Worm (Caenorhabditis elegans) whole organism, late embryonic: ENCODE results near the gene ipla-3.

Source experiments
- C38D4.7 ChIP-seq: fragments of 200-800 bp; sonication (Bioruptor generic); optimal IDR thresholded peaks from 2 replicates; lab custom pipeline; 2018; ENCODE audit warnings: mild to moderate bottlenecking, missing genetic modification characterization, moderate library complexity, missing compliant biosample characterization
- K09A11.1 ChIP-seq: sonication (generic microtip); optimal IDR thresholded peaks from 2 replicates; lab custom pipeline; 2017; ENCODE audit warnings: antibody characterized with exemption, mild to moderate bottlenecking, missing genetic modification characterization, missing compliant biosample characterization; ENCODE audit not compliant: insufficient read depth
- ahr-1 ChIP-seq: sonication (generic microtip); optimal IDR thresholded peaks from 2 replicates; lab custom pipeline; 2016; ENCODE audit warnings: missing genetic modification characterization, missing compliant biosample characterization
- ceh-18 ChIP-seq: sonication (generic microtip); optimal IDR thresholded peaks from 2 replicates; lab custom pipeline; 2016; ENCODE audit warnings: missing genetic modification characterization, missing compliant biosample characterization
- ceh-24 ChIP-seq: sonication (generic microtip); optimal IDR thresholded peaks from 2 replicates; lab custom pipeline; 2016; ENCODE audit warnings: mild to moderate bottlenecking, missing genetic modification characterization, missing compliant biosample characterization
- ceh-31 ChIP-seq: sonication (generic microtip); optimal IDR thresholded peaks from 2 replicates; lab custom pipeline; 2016; ENCODE audit warnings: missing genetic modification characterization, missing compliant biosample characterization
- ceh-34 ChIP-seq: sonication (generic microtip); optimal IDR thresholded peaks from 2 replicates; lab custom pipeline; 2016; ENCODE audit warnings: mild to moderate bottlenecking, missing genetic modification characterization, missing compliant biosample characterization
- ceh-9 ChIP-seq: sonication (generic microtip); optimal IDR thresholded peaks from 2 replicates; lab custom pipeline; 2016; ENCODE audit warnings: mild to moderate bottlenecking, missing genetic modification characterization, inconsistent platforms, missing compliant biosample characterization
- che-1 ChIP-seq: sonication (generic microtip); optimal IDR thresholded peaks from 2 replicates; lab custom pipeline; 2016; ENCODE audit warnings: mild to moderate bottlenecking, missing genetic modification characterization, missing compliant biosample characterization
- dmd-4 ChIP-seq: sonication (generic microtip); optimal IDR thresholded peaks from 2 replicates; lab custom pipeline; 2016; ENCODE audit warnings: borderline replicate concordance, missing genetic modification characterization, missing compliant biosample characterization
- elt-2 ChIP-seq: sonication (generic microtip); optimal IDR thresholded peaks from 2 replicates; lab custom pipeline; 2016; ENCODE audit warnings: missing genetic modification reagents, missing genetic modification characterization, missing compliant biosample characterization
- ets-4 ChIP-seq: sonication (generic microtip); optimal IDR thresholded peaks from 2 replicates; lab custom pipeline; 2016; ENCODE audit warnings: missing genetic modification characterization, missing compliant biosample characterization
- eyg-1 ChIP-seq: sonication (generic microtip); optimal IDR thresholded peaks from 2 replicates; lab custom pipeline; 2016; ENCODE audit warnings: missing genotype, missing genetic modification characterization, missing compliant biosample characterization
- hlh-13 ChIP-seq: fragments of 200-800 bp; sonication (Bioruptor generic); optimal IDR thresholded peaks from 2 replicates; lab custom pipeline; 2018; ENCODE audit warnings: mild to moderate bottlenecking, missing genetic modification characterization, missing compliant biosample characterization
- hlh-30 ChIP-seq: sonication (generic microtip); optimal IDR thresholded peaks from 2 replicates; lab custom pipeline; 2017; ENCODE audit warnings: antibody characterized with exemption, missing genetic modification characterization, missing compliant biosample characterization; ENCODE audit not compliant: insufficient read depth
- hlh-8 ChIP-seq: sonication (generic microtip); optimal IDR thresholded peaks from 2 replicates; lab custom pipeline; 2016; ENCODE audit warnings: missing genotype, missing genetic modification characterization, missing compliant biosample characterization
- madf-2 ChIP-seq: sonication (generic microtip); optimal IDR thresholded peaks from 2 replicates; lab custom pipeline; 2017; ENCODE audit warnings: missing genetic modification characterization, missing compliant biosample characterization
- mec-3 ChIP-seq: sonication (generic microtip); optimal IDR thresholded peaks from 2 replicates; lab custom pipeline; 2016; ENCODE audit warnings: borderline replicate concordance, missing genetic modification characterization, missing compliant biosample characterization
- nfya-1 ChIP-seq: sonication (generic microtip); optimal IDR thresholded peaks from 2 replicates; lab custom pipeline; 2017; ENCODE audit warnings: missing genetic modification characterization, mild to moderate bottlenecking, missing compliant biosample characterization, antibody characterized with exemption, moderate library complexity
- odd-2 ChIP-seq: sonication (generic microtip); optimal IDR thresholded peaks from 2 replicates; lab custom pipeline; 2017; ENCODE audit warnings: antibody characterized with exemption, mild to moderate bottlenecking, missing genetic modification characterization, missing compliant biosample characterization
- pag-3 ChIP-seq: sonication (generic microtip); optimal IDR thresholded peaks from 2 replicates; lab custom pipeline; 2016; ENCODE audit warnings: missing compliant biosample characterization, missing genetic modification characterization, borderline replicate concordance
- pat-9 ChIP-seq: fragments of 200-800 bp; sonication (Bioruptor generic); optimal IDR thresholded peaks from 2 replicates; lab custom pipeline; 2018; ENCODE audit warnings: mild to moderate bottlenecking, missing genetic modification characterization, moderate library complexity, missing compliant biosample characterization
- pha-2 ChIP-seq: sonication (generic microtip); optimal IDR thresholded peaks from 2 replicates; lab custom pipeline; 2017; ENCODE audit warnings: mild to moderate bottlenecking, missing genetic modification characterization, missing compliant biosample characterization
- pqm-1 ChIP-seq: sonication (generic microtip); optimal IDR thresholded peaks from 2 replicates; lab custom pipeline; 2016; ENCODE audit warnings: missing genetic modification characterization, missing compliant biosample characterization
- ref-2 ChIP-seq: sonication (generic microtip); optimal IDR thresholded peaks from 2 replicates; lab custom pipeline; 2016; ENCODE audit warnings: missing genetic modification characterization, missing compliant biosample characterization
- rnt-1 ChIP-seq: sonication (generic microtip); optimal IDR thresholded peaks from 2 replicates; lab custom pipeline; 2016; ENCODE audit warnings: missing genetic modification characterization, missing compliant biosample characterization
- tbx-2 ChIP-seq: sonication (generic microtip); optimal IDR thresholded peaks from 2 replicates; lab custom pipeline; 2016; ENCODE audit warnings: missing genetic modification characterization, missing compliant biosample characterization
- unc-3 ChIP-seq, 2 experiments: fragments of 200-800 bp in 1 of 2; sonication (Bioruptor generic) in 1 of 2; sonication (generic microtip) in 1 of 2; conservative IDR thresholded peaks in 1 of 2; optimal IDR thresholded peaks in 1 of 2; 2 replicates each; pipeline versions ENCODE4 v1.3.6 to Lab custom; 2016 to 2022; ENCODE audit warnings: missing compliant biosample characterization in 2 of 2, missing genetic modification characterization in 2 of 2, missing genetic modification reagents in 1 of 2
- unc-42 ChIP-seq: sonication (generic microtip); optimal IDR thresholded peaks from 2 replicates; lab custom pipeline; 2016; ENCODE audit warnings: missing genotype, missing genetic modification characterization, missing compliant biosample characterization
- unc-55 ChIP-seq: sonication (generic microtip); optimal IDR thresholded peaks from 2 replicates; lab custom pipeline; 2017; ENCODE audit warnings: missing biosample characterization, missing genetic modification reagents, missing genetic modification characterization
- unc-86 ChIP-seq: sonication (generic microtip); optimal IDR thresholded peaks from 2 replicates; lab custom pipeline; 2016; ENCODE audit warnings: missing genetic modification characterization, missing compliant biosample characterization
- zip-5 ChIP-seq: sonication (generic microtip); optimal IDR thresholded peaks from 2 replicates; lab custom pipeline; 2016; ENCODE audit warnings: missing genetic modification characterization, missing compliant biosample characterization

Gene ipla-3

DNA sequence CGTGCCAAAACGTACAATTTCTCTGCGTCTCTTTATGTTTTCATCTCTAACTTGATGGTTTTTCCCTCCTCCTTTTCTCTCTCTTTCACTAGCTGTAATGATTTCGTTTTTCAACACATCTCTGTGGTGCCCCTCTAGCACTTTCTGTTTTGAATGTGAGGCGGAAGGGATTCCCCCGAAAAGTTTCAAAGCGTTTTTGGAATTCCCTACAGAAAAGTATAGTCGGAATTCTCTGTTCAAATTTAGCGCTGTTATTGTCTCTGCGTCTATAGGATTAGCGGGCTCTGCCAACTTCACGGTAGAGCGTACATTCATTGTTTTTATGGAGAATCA lies 16.1 kb downstream of the ipla-3 start (continued):
- TF ChIP-seq pag-3 (tag; lab: Kevin White, UChicago) (no peak), che-1 (tag; lab: Kevin White, UChicago) (no peak), unc-42 (tag; lab: Kevin White, UChicago) (peak; percentile 26), ref-2 (tag; lab: Kevin White, UChicago) (no peak), elt-2 (tag; lab: Kevin White, UChicago) (no peak)

DNA sequence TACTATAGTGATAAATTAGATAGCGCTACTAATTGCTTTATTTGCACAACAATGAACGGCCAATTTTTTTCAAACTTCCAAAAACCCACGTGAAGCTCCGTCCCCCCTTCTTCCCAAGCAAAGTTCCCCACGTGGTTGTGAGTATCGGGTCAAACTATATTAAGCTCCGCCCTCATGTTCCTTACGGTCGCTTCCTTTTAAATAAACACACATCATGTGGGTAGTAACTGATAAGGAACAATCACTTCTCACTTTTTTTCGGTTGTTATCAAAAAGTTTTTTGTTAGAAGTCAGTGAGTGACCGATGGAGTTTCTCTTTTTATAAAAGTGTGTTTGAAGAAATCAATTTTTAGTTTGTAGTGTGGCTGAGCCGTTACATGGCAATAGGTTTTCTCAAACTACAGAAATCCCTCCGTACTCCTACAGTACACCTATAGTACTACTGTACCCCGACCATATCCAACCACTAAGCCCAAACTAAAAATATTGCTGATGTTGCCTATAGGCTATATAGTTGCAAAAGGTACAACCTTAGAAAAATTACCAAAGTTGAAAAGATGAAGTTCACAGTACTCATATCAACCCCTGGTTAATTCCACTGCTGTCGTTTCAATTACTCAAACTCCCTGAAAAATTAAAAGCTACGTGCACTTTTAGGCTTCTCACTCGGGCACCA lies 16.6 kb downstream of the ipla-3 start:
- peak; percentile 56 for TF ChIP-seq elt-2 (tag; lab: Kevin White, UChicago)
- no peak for TF ChIP-seq mec-3

DNA sequence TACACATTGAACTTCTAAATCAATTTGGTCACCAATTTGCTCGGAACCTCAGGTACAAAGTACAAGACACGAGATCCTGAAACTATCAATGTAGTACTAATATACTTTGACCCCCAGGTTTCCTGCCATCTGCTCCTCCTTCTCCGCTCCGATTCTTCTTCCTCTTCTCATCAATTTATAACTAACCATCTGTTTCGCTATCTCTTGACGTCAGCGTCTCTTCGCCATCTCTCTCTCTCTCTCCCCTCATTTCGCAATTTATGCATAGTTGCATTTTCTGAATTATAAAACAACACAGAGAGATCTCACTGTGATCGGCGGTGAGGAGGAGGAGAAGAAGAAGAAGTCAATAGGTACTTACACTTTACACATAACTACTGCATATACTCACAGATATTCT lies 17.3 kb downstream of the ipla-3 start:
- TF ChIP-seq nfya-1 (tag; lab: Kevin White, UChicago) = peak; percentile 60
- peak; percentile 85 for TF ChIP-seq unc-55 (GFP tag; lab: Kevin White, UChicago)
- TF ChIP-seq unc-42 (tag; lab: Kevin White, UChicago) = peak; percentile 78
- TF ChIP-seq pat-9 (tag; lab: Kevin White, UChicago) = peak; percentile 45
- no peak for TF ChIP-seq ceh-9 (tag; lab: Kevin White, UChicago)
- TF ChIP-seq C38D4.7 (GFP tag; lab: Kevin White, UChicago) = no peak
- peak; percentile 28 for TF ChIP-seq tbx-2 (tag; lab: Kevin White, UChicago)
- TF ChIP-seq madf-2 = no peak
- no peak for TF ChIP-seq odd-2 (tag; lab: Kevin White, UChicago)
- TF ChIP-seq ceh-34 (tag; lab: Kevin White, UChicago) = peak; percentile 30
- TF ChIP-seq hlh-8 = peak; percentile 92
- TF ChIP-seq ceh-31 (tag; lab: Kevin White, UChicago) = peak; percentile 80
- TF ChIP-seq rnt-1 (tag; lab: Kevin White, UChicago) = peak; percentile 33
- TF ChIP-seq zip-5 (tag; lab: Kevin White, UChicago) = no peak
- no peak for TF ChIP-seq unc-86 (tag; lab: Kevin White, UChicago)
- TF ChIP-seq pha-2 (tag; lab: Kevin White, UChicago) = peak; percentile 25
- TF ChIP-seq ceh-18 = peak; percentile 92
- no peak for TF ChIP-seq ahr-1 (tag; lab: Kevin White, UChicago)
- no peak for TF ChIP-seq dmd-4 (tag; lab: Kevin White, UChicago)

DNA sequence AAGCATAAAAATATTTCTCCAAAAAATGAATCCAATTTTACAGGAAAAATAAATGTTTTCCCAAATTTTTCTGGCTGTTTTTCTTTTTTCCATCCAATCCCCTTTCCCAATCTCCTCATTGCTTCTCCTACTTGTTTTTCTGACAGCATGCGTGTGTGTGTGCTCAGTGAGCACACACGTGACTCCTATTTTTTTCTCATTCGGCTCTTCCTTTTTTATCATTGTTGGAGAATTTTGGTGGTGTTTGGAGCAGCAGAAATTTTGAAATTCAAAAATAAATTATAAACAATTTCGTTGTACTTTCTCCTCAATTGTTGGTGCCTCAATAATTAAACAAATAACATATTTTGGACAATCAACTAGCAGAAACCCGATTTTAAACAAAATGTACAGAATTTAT lies 18.4 kb downstream of the ipla-3 start:
- TF ChIP-seq hlh-13 (GFP tag; lab: Kevin White, UChicago) (no peak), tbx-2 (tag; lab: Kevin White, UChicago) (no peak), unc-3 (GFP tag; conservative IDR thresholded peaks at IDR 0.05; lab: Robert Waterston, UW) (no peak), unc-3 (tag; optimal IDR thresholded peaks at IDR 0.05; lab: Kevin White, UChicago) (no peak), eyg-1 (no peak), ceh-24 (tag; lab: Kevin White, UChicago) (no peak)

DNA sequence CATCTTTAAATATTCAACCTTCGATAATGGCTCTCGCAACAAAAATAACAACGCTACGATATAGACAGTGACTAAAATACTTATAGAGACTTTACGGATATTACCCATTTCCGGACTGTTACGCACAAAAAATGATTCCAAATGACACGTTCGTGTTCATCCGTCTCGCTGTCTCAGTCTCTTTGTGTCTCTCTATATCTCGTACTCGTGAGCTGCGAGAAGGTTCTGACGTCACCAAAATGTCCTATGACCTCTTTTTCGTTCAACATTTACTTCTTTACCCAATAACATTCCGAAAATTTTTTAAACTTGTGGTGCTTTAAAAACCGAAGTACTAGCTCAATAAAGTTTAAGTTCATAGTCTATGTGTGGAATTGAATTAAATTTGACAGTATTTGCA lies 18.9 kb downstream of the ipla-3 start:
- TF ChIP-seq ets-4 (tag; lab: Kevin White, UChicago) (no peak), ref-2 (tag; lab: Kevin White, UChicago) (no peak), K09A11.1 (no peak), pqm-1 (no peak), elt-2 (tag; lab: Kevin White, UChicago) (no peak), rnt-1 (tag; lab: Kevin White, UChicago) (no peak), hlh-30 (peak; percentile 85)
- TF ChIP-seq, all 69 proteins: peak for 1
